Worm (Caenorhabditis elegans) whole organism, late embryonic: ENCODE measurements around the gene ZK1098.11.

ENCODE experiments used
- C08G9.2 ChIP-seq: sonication (generic microtip); optimal IDR thresholded peaks from 2 replicates; lab custom pipeline; 2016; ENCODE audit warnings: mild to moderate bottlenecking, missing genetic modification characterization, moderate library complexity, missing compliant biosample characterization
- C38D4.7 ChIP-seq: fragments of 200-800 bp; sonication (Bioruptor generic); optimal IDR thresholded peaks from 2 replicates; lab custom pipeline; 2018; ENCODE audit warnings: mild to moderate bottlenecking, missing genetic modification characterization, moderate library complexity, missing compliant biosample characterization
- F13H6.1 ChIP-seq: sonication (generic microtip); optimal IDR thresholded peaks from 2 replicates; lab custom pipeline; 2016; ENCODE audit warnings: missing genetic modification characterization, missing compliant biosample characterization
- K09A11.1 ChIP-seq: sonication (generic microtip); optimal IDR thresholded peaks from 2 replicates; lab custom pipeline; 2017; ENCODE audit warnings: antibody characterized with exemption, mild to moderate bottlenecking, missing genetic modification characterization, missing compliant biosample characterization; ENCODE audit not compliant: insufficient read depth
- Y22D7AL.16 ChIP-seq: sonication (generic microtip); optimal IDR thresholded peaks from 2 replicates; lab custom pipeline; 2016; ENCODE audit warnings: missing genetic modification characterization, missing compliant biosample characterization
- ceh-19 ChIP-seq: fragments of 200-800 bp; sonication (Bioruptor generic); optimal IDR thresholded peaks from 2 replicates; lab custom pipeline; 2018; ENCODE audit warnings: mild to moderate bottlenecking, missing genetic modification characterization, missing compliant biosample characterization
- ceh-2 ChIP-seq: sonication (generic microtip); optimal IDR thresholded peaks from 2 replicates; lab custom pipeline; 2016; ENCODE audit warnings: missing genotype, missing genetic modification characterization, missing compliant biosample characterization
- ceh-24 ChIP-seq: sonication (generic microtip); optimal IDR thresholded peaks from 2 replicates; lab custom pipeline; 2016; ENCODE audit warnings: mild to moderate bottlenecking, missing genetic modification characterization, missing compliant biosample characterization
- ceh-31 ChIP-seq: sonication (generic microtip); optimal IDR thresholded peaks from 2 replicates; lab custom pipeline; 2016; ENCODE audit warnings: missing genetic modification characterization, missing compliant biosample characterization
- ceh-45 ChIP-seq: fragments of 200-800 bp; sonication (Bioruptor generic); IDR thresholded peaks from 2 replicates; pipeline ENCODE4 v1.3.6; 2022; ENCODE audit warnings: missing genetic modification reagents, missing genetic modification characterization, missing compliant biosample characterization
- ceh-48 ChIP-seq: sonication (generic microtip); optimal IDR thresholded peaks from 2 replicates; lab custom pipeline; 2016; ENCODE audit warnings: missing genetic modification characterization, inconsistent platforms, missing compliant biosample characterization
- ceh-6 ChIP-seq: fragments of 200-800 bp; sonication (Bioruptor generic); optimal IDR thresholded peaks from 2 replicates; lab custom pipeline; 2018; ENCODE audit warnings: mild to moderate bottlenecking, missing genetic modification characterization, missing compliant biosample characterization
- ceh-9 ChIP-seq: sonication (generic microtip); optimal IDR thresholded peaks from 2 replicates; lab custom pipeline; 2016; ENCODE audit warnings: mild to moderate bottlenecking, missing genetic modification characterization, inconsistent platforms, missing compliant biosample characterization
- che-1 ChIP-seq: sonication (generic microtip); optimal IDR thresholded peaks from 2 replicates; lab custom pipeline; 2016; ENCODE audit warnings: mild to moderate bottlenecking, missing genetic modification characterization, missing compliant biosample characterization
- elt-4 ChIP-seq: sonication (generic microtip); optimal IDR thresholded peaks from 2 replicates; lab custom pipeline; 2016; ENCODE audit warnings: missing genetic modification characterization, missing compliant biosample characterization
- fax-1 ChIP-seq: sonication (generic microtip); optimal IDR thresholded peaks from 2 replicates; lab custom pipeline; 2016; ENCODE audit warnings: missing genotype, missing genetic modification characterization, missing compliant biosample characterization
- fkh-10 ChIP-seq: fragments of 150-350 bp; optimal IDR thresholded peaks from 2 replicates; lab custom pipeline; 2014; ENCODE audit warnings: missing biosample characterization, missing genetic modification reagents, missing genetic modification characterization
- hlh-13 ChIP-seq: fragments of 200-800 bp; sonication (Bioruptor generic); optimal IDR thresholded peaks from 2 replicates; lab custom pipeline; 2018; ENCODE audit warnings: mild to moderate bottlenecking, missing genetic modification characterization, missing compliant biosample characterization
- hlh-30 ChIP-seq: sonication (generic microtip); optimal IDR thresholded peaks from 2 replicates; lab custom pipeline; 2017; ENCODE audit warnings: antibody characterized with exemption, missing genetic modification characterization, missing compliant biosample characterization; ENCODE audit not compliant: insufficient read depth
- hlh-8 ChIP-seq: sonication (generic microtip); optimal IDR thresholded peaks from 2 replicates; lab custom pipeline; 2016; ENCODE audit warnings: missing genotype, missing genetic modification characterization, missing compliant biosample characterization
- lin-11 ChIP-seq: fragments of 200-800 bp; sonication (Bioruptor generic); optimal IDR thresholded peaks from 2 replicates; lab custom pipeline; 2018; ENCODE audit warnings: mild to moderate bottlenecking, missing genetic modification characterization, missing compliant biosample characterization
- madf-2 ChIP-seq: sonication (generic microtip); optimal IDR thresholded peaks from 2 replicates; lab custom pipeline; 2017; ENCODE audit warnings: missing genetic modification characterization, missing compliant biosample characterization
- mec-3 ChIP-seq: sonication (generic microtip); optimal IDR thresholded peaks from 2 replicates; lab custom pipeline; 2016; ENCODE audit warnings: borderline replicate concordance, missing genetic modification characterization, missing compliant biosample characterization
- nhr-11 ChIP-seq: fragments of 150-350 bp; optimal IDR thresholded peaks from 2 replicates; lab custom pipeline; 2014; ENCODE audit warnings: missing biosample characterization, missing genetic modification characterization
- nhr-232 ChIP-seq: sonication (generic microtip); optimal IDR thresholded peaks from 2 replicates; lab custom pipeline; 2016; ENCODE audit warnings: missing genetic modification characterization, missing compliant biosample characterization
- npax-4 ChIP-seq: sonication (generic microtip); optimal IDR thresholded peaks from 2 replicates; lab custom pipeline; 2016; ENCODE audit warnings: missing genetic modification characterization, missing compliant biosample characterization
- odd-2 ChIP-seq: sonication (generic microtip); optimal IDR thresholded peaks from 2 replicates; lab custom pipeline; 2017; ENCODE audit warnings: antibody characterized with exemption, mild to moderate bottlenecking, missing genetic modification characterization, missing compliant biosample characterization
- pag-3 ChIP-seq: sonication (generic microtip); optimal IDR thresholded peaks from 2 replicates; lab custom pipeline; 2016; ENCODE audit warnings: missing compliant biosample characterization, missing genetic modification characterization, borderline replicate concordance
- pat-9 ChIP-seq: fragments of 200-800 bp; sonication (Bioruptor generic); optimal IDR thresholded peaks from 2 replicates; lab custom pipeline; 2018; ENCODE audit warnings: mild to moderate bottlenecking, missing genetic modification characterization, moderate library complexity, missing compliant biosample characterization
- pax-1 ChIP-seq: fragments of 150-350 bp; optimal IDR thresholded peaks from 2 replicates; lab custom pipeline; 2014; ENCODE audit warnings: missing biosample characterization, missing genetic modification characterization
- pha-4 ChIP-seq: fragments of 150-350 bp; optimal IDR thresholded peaks from 2 replicates; lab custom pipeline; 2018; ENCODE audit warnings: missing biosample characterization, missing genetic modification reagents, missing genetic modification characterization
- pros-1 ChIP-seq: fragments of 150-350 bp; optimal IDR thresholded peaks from 2 replicates; lab custom pipeline; 2014; ENCODE audit warnings: missing biosample characterization, missing genetic modification reagents, missing genetic modification characterization
- rnt-1 ChIP-seq: sonication (generic microtip); optimal IDR thresholded peaks from 2 replicates; lab custom pipeline; 2016; ENCODE audit warnings: missing genetic modification characterization, missing compliant biosample characterization
- syd-9 ChIP-seq: sonication (generic microtip); optimal IDR thresholded peaks from 2 replicates; lab custom pipeline; 2016; ENCODE audit warnings: mild to moderate bottlenecking, missing genetic modification characterization, moderate library complexity, missing compliant biosample characterization
- tbx-2 ChIP-seq: sonication (generic microtip); optimal IDR thresholded peaks from 2 replicates; lab custom pipeline; 2016; ENCODE audit warnings: missing genetic modification characterization, missing compliant biosample characterization
- unc-42 ChIP-seq: sonication (generic microtip); optimal IDR thresholded peaks from 2 replicates; lab custom pipeline; 2016; ENCODE audit warnings: missing genotype, missing genetic modification characterization, missing compliant biosample characterization
- unc-55 ChIP-seq: sonication (generic microtip); optimal IDR thresholded peaks from 2 replicates; lab custom pipeline; 2017; ENCODE audit warnings: missing biosample characterization, missing genetic modification reagents, missing genetic modification characterization

The ZK1098.11 gene

ce11 chrIII:9528824-9529223 lies 27.6 kb upstream of the ZK1098.11 start, which contains the start of gene ZK1098.2:
TSS of gene ZK1098.2 (plus strand) at chrIII:9529159.
- TF ChIP-seq ceh-2 (tag; lab: Kevin White, UChicago) (no peak), ceh-48 (tag; lab: Kevin White, UChicago) (peak; percentile 76), lin-11 (tag; lab: Kevin White, UChicago) (no peak)

- TF ChIP-seq ceh-48 (tag; lab: Kevin White, UChicago), result peak; percentile 84
- TF ChIP-seq unc-55, result peak; percentile 2
- no peak for TF ChIP-seq pros-1 (tag; lab: Kevin White, UChicago)
These were observed 17.7 kb upstream of the ZK1098.11 start, which contains the start of gene ZK1098.3 for ce11 chrIII:9538655-9539155. TSS of gene ZK1098.3 (minus strand) at chrIII:9538705.

ce11 chrIII:9542280-9542679 lies 14.1 kb upstream of the ZK1098.11 start, which contains the start of gene mut-7:
TSS of gene mut-7 (minus strand) at chrIII:9542380.
- TF ChIP-seq F13H6.1 (tag; lab: Kevin White, UChicago) (no peak), pat-9 (no peak), madf-2 (tag; lab: Kevin White, UChicago) (no peak), unc-42 (no peak), ceh-9 (tag; lab: Kevin White, UChicago) (no peak), C08G9.2 (no peak), pag-3 (no peak), nhr-232 (tag; lab: Kevin White, UChicago) (no peak), hlh-8 (no peak), npax-4 (tag; lab: Kevin White, UChicago) (no peak), pax-1 (no peak), C38D4.7 (GFP tag; lab: Kevin White, UChicago) (no peak)

- TF ChIP-seq hlh-30 (tag; lab: Kevin White, UChicago) (no peak), unc-42 (peak; percentile 25)
These were observed 13.6 kb upstream of the ZK1098.11 start, which contains the start of gene eif-2Balpha for ce11 chrIII:9542816-9543215. TSS of gene eif-2Balpha (plus strand) at chrIII:9543119.

- TF ChIP-seq rnt-1 (tag; lab: Kevin White, UChicago) (no peak), pha-4 (no peak), che-1 (tag; lab: Kevin White, UChicago) (no peak)
These were observed 12.3 kb upstream of the ZK1098.11 start, which contains the start of gene ZK1098.9 for ce11 chrIII:9544125-9544524. TSS of gene ZK1098.9 (plus strand) at chrIII:9544425.

ce11 chrIII:9544820-9545219 lies 11.6 kb upstream of the ZK1098.11 start, which contains the start of gene ZK1098.12:
TSS of gene ZK1098.12 (plus strand) at chrIII:9545120.
- no peak for TF ChIP-seq odd-2 (tag; lab: Kevin White, UChicago)
- TF ChIP-seq ceh-19 (GFP tag; lab: Kevin White, UChicago), result no peak
- no peak for TF ChIP-seq ceh-45

ce11 chrIII:9546016-9546659 lies 10.3 kb upstream of the ZK1098.11 start, which contains the start of gene unc-16:
TSS of gene unc-16 (plus strand) at chrIII:9546258.
- TF ChIP-seq ceh-31 (tag; lab: Kevin White, UChicago), result peak; percentile 84
- no peak for TF ChIP-seq hlh-13 (GFP tag; lab: Kevin White, UChicago)
- peak; percentile 55 for TF ChIP-seq hlh-8
- TF ChIP-seq tbx-2, result peak; percentile 74
- no peak for TF ChIP-seq nhr-11 (tag; lab: Kevin White, UChicago)
- TF ChIP-seq madf-2 (tag; lab: Kevin White, UChicago), result no peak
- TF ChIP-seq K09A11.1 (tag; lab: Kevin White, UChicago), result no peak
- TF ChIP-seq pha-4, result peak; percentile 78
- TF ChIP-seq F13H6.1 (tag; lab: Kevin White, UChicago), result no peak
- no peak for TF ChIP-seq che-1 (tag; lab: Kevin White, UChicago)
- no peak for TF ChIP-seq syd-9 (tag; lab: Kevin White, UChicago)
- no peak for TF ChIP-seq C38D4.7 (GFP tag; lab: Kevin White, UChicago)
- no peak for TF ChIP-seq ceh-24 (tag; lab: Kevin White, UChicago)
- no peak for TF ChIP-seq ceh-9 (tag; lab: Kevin White, UChicago)
- no peak for TF ChIP-seq elt-4 (tag; lab: Kevin White, UChicago)
- no peak for TF ChIP-seq fkh-10 (GFP tag; lab: Kevin White, UChicago)
- TF ChIP-seq C08G9.2, result no peak
- TF ChIP-seq ceh-2 (tag; lab: Kevin White, UChicago), result no peak
- TF ChIP-seq mec-3 (tag; lab: Kevin White, UChicago), result no peak
- no peak for TF ChIP-seq Y22D7AL.16 (tag; lab: Kevin White, UChicago)
- TF ChIP-seq ceh-6, result no peak
- TF ChIP-seq hlh-30 (tag; lab: Kevin White, UChicago), result peak; percentile 93
- peak; percentile 36 for TF ChIP-seq rnt-1 (tag; lab: Kevin White, UChicago)
- no peak for TF ChIP-seq fax-1 (tag; lab: Kevin White, UChicago)
